Fruit fly (Drosophila melanogaster) Kc167 (cell line): ENCODE measurements around the gene beta4GalT7.

Experiments
- Myc ChIP-seq: fragments of >200 bp; optimal IDR thresholded peaks from 2 replicates; lab custom pipeline; 2017; ENCODE audit warnings: missing external identifiers
- Sin3A ChIP-seq: fragments of >200 bp; optimal IDR thresholded peaks from 2 replicates; lab custom pipeline; 2018; ENCODE audit warnings: missing external identifiers
- h ChIP-seq: fragments of >200 bp; optimal IDR thresholded peaks from 3 replicates; lab custom pipeline; 2018; ENCODE audit warnings: missing external identifiers
- insv ChIP-seq: fragments of >200 bp; optimal IDR thresholded peaks from 3 replicates; lab custom pipeline; 2018; ENCODE audit warnings: missing external identifiers

dm6 chr3R:25009745-25010446 is 13.2 kb upstream of the beta4GalT7 start:
- TF ChIP-seq Myc (lab: Kevin White, UChicago) (no peak), h (lab: Kevin White, UChicago) (no peak), insv (no peak), Sin3A (lab: Kevin White, UChicago) (no peak)
